Fruit fly (Drosophila melanogaster) S2 (cell line): ENCODE data around the gene IntS10.

Source experiments
- CG8478 ChIP-seq: fragments of >200 bp; optimal IDR thresholded peaks from 2 replicates; lab custom pipeline; 2018
- CTCF ChIP-seq, 2 experiments: fragments of >200 bp; optimal IDR thresholded peaks; 2 replicates each; lab custom pipeline; 2018

The IntS10 gene

DNA sequence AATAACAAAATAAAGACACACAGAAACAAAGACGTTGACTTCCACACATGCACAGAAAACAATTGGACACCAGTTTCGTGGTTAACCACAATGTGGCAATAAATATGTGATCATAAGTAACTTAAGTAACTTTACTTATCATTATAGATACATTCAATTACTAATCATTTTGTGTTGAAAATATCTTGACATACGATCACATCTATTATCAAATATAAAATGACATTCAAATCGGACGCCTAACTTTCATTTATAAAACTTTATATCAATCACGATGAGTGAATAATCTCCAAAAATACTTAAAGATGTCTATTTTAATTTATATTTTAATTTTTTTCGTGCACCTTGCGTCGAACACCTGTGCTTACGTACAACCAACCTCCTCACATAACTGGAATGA, 28.0 kb upstream of the IntS10 start:
- no peak for TF ChIP-seq CG8478 (lab: Kevin White, UChicago)
- no peak for TF ChIP-seq CTCF (optimal IDR thresholded peaks at IDR 0.05; lab: Kevin White, UChicago)

DNA sequence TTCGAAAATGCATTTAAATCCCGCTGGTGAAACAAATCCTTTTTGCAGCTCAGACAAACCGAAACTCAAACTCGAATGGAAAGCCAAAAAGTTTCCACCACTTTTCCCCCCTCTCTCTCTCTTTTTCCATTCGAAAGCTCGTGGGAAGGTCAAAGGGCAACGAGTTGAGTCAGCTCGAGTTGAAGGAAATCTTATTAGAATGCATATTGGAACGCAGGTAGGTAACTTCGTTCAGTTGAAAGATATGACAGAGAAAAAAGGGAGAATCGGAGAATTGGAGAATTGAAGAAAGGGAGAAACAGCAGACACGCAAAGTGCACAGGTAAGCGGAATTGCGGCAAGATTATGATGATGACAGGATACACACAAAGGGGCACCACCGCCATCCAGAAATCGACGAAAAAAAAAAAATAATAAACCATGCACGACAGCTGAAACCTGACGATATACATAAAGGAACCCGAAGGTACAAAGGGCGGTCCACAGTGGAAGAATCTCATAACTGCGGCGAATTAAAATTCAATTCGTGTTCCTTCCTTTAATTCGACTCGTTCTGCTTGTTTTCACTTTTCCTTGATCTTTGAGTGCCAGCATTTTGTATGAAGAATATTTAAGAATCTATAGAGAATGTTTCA, 23.8 kb upstream of the IntS10 start:
- no peak for TF ChIP-seq CG8478 (lab: Kevin White, UChicago)
- TF ChIP-seq CTCF (optimal IDR thresholded peaks at IDR 0.05; lab: Kevin White, UChicago): no peak

DNA sequence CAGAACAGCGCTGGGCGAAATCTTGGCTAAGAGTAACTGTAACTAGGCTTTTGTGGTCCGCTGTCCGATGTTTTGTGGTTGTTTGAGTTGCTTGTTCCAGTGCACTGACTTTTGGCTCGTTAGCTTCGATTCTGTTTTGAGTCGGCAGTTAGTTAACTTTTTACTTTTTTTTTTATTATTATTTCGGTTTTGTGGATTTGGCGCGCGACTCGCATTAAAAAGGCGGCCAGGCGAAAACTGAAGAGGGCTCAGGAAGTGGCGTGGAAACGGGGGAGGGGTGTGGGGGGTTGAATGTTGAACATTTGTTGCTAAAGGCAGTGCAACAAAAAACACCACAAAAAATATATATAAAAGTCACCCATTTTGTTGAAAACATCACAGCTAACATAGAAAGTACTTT, 23.1 kb upstream of the IntS10 start:
- TF ChIP-seq CG8478 (lab: Kevin White, UChicago) (no peak), CTCF (optimal IDR thresholded peaks at IDR 0.05; lab: Kevin White, UChicago) (no peak)

DNA sequence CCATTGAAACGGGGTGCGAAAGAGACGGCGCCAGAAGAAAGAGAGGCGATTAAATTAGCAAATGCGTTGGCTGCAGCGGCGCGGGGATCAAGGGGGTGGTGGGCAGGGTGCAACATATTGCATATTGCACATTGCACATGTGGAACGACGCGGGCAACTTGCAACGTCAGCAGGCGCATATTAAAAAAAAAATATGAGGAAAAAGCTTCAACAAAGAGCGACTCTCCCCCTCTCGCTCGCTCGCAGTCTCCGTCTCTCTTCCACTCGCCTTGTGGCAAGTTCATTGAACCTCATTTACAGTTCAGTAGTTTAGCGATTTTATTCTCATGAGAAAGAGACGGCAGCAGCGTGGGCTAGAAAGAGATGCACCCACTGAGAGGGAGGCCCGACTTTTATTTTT, 22.5 kb upstream of the IntS10 start:
- TF ChIP-seq CTCF (optimal IDR thresholded peaks at IDR 0.05; lab: Kevin White, UChicago): no peak
- TF ChIP-seq CG8478 (lab: Kevin White, UChicago): no peak

DNA sequence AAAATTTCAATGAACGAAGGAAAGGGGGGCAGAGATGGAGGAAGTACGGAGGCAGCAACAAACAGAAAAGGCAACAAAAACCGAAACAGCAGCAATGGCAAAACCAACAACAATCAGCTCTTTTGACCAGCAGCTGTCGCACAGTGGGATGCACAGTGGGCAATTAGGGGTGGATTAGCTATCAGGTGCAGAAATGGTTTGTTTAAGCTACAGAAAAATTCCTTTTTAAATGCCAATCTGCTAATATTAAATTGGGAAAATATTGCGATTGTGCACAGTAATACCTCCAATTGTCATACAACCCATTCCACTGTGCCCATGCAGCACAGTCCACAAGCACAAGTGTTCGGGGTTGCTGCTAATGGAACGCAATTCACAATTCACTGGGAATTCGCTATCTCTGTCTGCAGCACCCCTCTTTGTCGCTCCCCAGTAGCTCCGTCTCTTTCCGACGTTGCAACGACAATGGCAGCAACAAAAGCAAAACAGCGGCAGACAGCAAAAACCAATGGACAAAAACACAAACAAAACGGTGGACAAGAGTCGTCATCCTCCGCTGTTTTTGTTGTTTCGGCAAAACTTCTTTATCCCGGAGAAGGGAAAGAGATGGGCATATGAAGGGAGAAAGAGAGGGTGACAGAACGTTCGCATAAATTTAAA, 21.4 kb upstream of the IntS10 start:
- TF ChIP-seq CTCF (optimal IDR thresholded peaks at IDR 0.05; lab: Kevin White, UChicago) (no peak), CG8478 (lab: Kevin White, UChicago) (no peak)

DNA sequence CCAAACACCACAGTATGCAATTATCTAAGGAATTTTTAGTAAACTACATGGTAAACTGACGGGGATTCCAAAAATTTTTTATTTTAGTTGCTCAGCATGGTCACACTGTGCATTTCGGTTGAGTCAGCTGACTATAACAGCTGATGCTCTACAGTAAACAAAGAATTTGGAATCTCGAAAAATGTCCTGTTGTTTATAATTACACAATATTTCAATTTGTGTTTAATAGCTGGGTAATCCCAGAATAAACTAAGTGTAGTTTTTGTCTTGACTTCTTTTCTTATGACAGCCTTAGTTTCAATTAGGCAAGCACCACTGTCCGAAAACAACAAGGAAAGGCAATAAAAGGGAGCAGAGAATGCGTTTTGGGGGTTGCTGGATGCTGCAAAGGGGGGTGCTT, 20.8 kb upstream of the IntS10 start:
- TF ChIP-seq CTCF (optimal IDR thresholded peaks at IDR 0.05; lab: Kevin White, UChicago) (no peak), CG8478 (lab: Kevin White, UChicago) (no peak)

DNA sequence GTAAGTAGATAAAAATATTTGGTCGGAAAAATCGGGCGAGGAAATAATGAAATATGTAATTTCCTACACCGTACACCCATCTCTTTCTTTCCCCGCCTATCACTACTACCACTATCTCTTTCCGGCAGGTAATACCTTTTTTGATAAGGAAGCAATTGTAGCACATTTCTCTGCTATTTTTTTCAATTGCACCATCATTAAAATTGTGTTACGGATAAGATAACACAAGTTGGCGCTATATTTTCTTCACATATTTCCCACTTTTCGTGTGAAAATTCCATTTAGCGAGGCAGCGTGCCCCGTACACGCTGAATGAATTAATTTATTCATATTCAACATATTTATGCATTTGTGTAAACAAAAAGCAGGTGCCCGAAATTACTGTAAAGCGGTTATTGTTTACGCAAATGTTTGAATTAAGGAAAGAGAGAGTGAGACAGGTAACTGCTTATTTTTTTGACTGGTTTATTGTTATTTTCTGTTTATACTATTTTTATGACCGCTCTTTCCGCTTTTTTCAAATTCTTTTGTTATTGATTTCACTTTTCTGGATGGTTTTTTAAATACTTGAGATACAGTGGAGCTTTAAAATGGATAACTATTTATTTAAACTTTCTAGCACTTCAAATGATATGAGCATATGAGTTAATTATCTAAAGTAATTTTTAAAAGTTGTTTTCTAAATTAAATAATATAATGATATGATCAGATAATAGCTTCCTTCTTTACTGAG, 20.0 kb upstream of the IntS10 start:
- TF ChIP-seq CG8478 (lab: Kevin White, UChicago) (no peak), CTCF (optimal IDR thresholded peaks at IDR 0.05; lab: Kevin White, UChicago) (no peak)

DNA sequence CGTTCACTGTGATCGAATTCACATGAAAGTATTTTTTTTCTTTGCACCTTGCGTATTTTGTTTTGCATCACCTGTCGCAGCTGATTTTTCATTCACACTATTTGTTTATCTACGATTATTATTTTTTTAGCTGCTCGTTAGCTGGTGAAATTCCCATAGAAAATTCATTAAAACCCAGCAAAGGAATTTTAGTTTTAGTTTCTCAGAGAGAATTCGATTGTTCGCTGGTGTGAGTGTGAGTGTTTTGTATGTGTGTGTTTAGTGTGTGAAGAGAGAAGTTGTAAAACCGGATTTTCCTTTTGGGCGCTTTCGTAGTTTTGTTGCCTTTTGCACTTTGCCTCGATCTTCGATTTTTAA, 19.5 kb upstream of the IntS10 start:
- TF ChIP-seq CTCF (optimal IDR thresholded peaks at IDR 0.05; lab: Kevin White, UChicago) (no peak), CG8478 (lab: Kevin White, UChicago) (no peak)

DNA sequence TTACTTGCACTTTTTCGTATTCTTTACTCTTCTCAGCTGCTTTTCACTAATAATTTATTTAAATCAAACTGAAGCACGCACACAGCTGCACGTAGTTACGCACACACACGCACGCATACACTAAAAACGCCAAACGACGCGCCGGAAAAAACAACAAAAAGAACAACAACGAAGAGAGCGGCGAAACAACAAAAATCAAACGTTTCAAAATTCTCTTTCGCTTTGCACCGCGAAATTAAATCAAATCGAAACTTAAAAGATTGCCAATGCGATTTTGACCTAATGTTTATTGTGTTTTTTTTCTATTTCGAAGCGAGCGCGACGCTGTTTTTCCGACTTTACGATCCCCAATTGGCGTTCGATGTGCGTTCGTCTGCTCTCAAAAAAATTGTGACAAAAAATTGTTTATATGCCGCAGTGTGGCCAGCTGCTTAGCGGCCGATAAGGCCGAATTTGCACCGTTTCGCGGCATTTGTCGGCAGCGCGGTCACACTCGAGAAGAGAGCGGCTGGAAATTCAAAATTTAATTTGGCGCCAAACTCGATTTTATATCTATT, 18.8 kb upstream of the IntS10 start:
- TF ChIP-seq CG8478 (lab: Kevin White, UChicago): no peak
- TF ChIP-seq CTCF (optimal IDR thresholded peaks at IDR 0.05; lab: Kevin White, UChicago): peak in 1 of 2 experiments; percentile 37

DNA sequence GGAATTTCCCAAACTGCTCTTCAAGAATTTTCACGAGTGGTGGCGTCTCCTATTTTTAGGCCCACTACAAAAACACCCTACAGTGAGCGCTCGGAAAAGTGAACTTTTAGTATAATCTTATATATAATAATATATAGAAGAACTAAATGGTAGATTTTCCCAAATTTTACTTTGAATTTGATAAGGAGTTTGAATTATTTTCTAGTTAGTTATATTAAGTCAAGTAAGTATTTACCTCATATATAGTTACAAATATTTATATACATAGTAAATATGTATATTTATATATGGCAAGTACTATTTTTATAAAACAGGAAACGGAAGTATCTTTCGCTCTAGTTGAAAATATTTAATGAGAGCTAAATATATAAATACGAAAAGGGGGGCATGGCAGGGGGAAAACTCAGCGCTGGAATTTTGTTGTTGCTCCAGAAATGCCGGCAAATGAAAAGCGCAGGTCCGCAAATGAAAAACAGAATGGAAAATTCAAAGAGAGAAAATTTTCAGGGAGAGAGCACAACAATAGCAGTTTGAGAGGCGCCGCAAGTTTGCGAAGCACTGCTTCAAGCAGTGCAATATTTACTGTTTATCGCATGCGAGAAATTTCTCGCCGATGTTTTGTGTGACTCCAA, 17.6 kb upstream of the IntS10 start:
- TF ChIP-seq CTCF (optimal IDR thresholded peaks at IDR 0.05; lab: Kevin White, UChicago): peak; percentile 30 to 67
- TF ChIP-seq CG8478 (lab: Kevin White, UChicago): no peak

DNA sequence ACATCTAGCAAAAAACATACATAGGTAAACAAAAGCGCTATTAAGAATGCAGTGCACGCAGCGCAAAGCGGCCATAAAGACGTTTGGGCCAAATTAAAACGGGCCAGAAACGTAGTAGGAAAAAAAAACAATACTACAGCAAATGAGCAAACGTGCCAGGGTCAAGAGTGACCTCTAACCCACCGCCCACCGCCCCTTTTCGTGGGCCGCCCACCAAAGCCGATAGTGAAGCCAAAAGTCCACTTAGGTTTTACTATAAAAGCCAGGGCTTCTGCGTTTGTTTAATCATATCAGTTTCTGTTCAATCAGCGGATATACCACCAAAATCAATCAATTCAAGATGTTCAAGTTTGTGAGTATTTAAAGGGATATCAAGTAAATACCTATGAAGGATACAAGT, 16.0 kb upstream of the IntS10 start, which contains the start of gene CG32266:
TSS of gene CG32266 (plus strand) at position 301 of the 400 bp plus-strand sequence.
- no peak for TF ChIP-seq CTCF (optimal IDR thresholded peaks at IDR 0.05; lab: Kevin White, UChicago)
- no peak for TF ChIP-seq CG8478 (lab: Kevin White, UChicago)

DNA sequence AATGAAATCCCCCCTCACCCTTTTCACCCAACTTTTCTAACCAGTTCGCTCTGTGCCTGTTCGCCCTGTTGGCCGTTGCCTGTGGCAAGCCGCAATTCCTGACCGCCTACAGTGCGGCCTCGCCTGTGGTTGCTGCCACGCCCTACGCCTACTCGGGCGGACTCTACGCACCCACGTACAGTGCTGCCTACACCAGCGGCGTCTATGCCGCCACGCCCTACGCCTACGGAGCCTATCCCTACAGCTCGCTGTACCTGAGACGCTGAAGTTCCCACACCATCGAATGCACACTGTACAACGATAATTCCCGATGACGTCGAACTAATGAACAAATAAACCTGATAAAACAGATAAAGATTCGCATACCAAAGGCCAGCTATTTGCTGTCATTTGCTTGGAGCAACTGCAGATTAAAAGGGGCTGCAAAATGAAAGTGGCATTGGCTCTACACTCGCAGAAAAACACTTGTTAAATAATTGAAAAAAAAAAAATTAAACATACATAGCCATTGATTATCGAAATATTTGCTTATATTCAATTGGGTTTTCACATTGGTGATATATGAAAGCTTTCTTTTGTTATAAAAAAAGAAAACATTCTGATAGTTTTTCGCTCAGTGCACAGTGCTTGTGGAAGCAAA, 15.3 kb upstream of the IntS10 start:
- TF ChIP-seq CTCF (optimal IDR thresholded peaks at IDR 0.05; lab: Kevin White, UChicago) (no peak), CG8478 (lab: Kevin White, UChicago) (no peak)

DNA sequence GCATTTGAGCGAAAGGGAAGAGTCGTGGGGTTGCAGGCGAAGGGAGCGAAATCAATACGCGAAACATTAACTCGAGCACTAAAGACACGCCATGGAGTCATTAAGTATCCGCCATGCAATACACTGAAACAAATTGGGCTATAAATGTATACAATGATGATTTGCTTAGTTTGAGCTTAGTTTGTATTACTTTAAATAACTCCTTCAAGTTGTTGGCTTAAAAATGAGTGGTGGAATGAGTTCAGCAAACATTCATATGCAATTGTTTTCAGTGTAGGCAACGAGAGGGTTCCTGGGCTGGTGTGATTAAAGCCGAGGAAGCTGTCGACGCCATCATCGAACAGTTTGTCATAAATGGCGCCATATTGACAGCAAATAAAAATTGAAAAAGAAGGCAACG, 8.8 kb upstream of the IntS10 start:
- TF ChIP-seq CG8478 (lab: Kevin White, UChicago) (no peak), CTCF (optimal IDR thresholded peaks at IDR 0.05; lab: Kevin White, UChicago) (no peak)

DNA sequence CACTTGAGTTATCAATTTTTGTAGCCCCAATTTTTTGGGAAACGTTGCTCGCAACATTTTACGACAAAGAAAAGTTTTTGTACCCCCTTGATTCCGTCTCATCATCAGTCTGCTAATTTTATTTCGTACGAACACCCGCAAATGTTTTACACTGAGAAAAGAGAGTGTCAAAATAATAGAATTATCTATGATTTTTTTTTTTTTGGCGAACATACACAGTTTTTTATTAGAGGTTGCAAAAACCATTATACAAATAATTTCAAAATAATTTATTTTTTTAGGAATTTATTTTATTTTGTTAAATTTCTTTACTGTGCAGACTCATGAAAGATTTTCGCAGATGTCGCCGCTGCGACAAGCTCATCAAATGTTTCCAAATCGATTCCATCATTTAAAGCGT, 8.0 kb upstream of the IntS10 start:
- TF ChIP-seq CG8478 (lab: Kevin White, UChicago) (no peak), CTCF (optimal IDR thresholded peaks at IDR 0.05; lab: Kevin White, UChicago) (no peak)
